Fruit fly (Drosophila melanogaster) whole organism, embryonic: ENCODE data around the gene CG31275.

ENCODE experiments used
- CG12236 ChIP-seq: fragments of 200-800 bp; sonication (Bioruptor generic); optimal IDR thresholded peaks from 2 replicates; lab custom pipeline; 2016; ENCODE audit warnings: missing biosample characterization, missing genetic modification characterization
- CG12391 ChIP-seq: fragments of 200-800 bp; sonication (Bioruptor generic); optimal IDR thresholded peaks from 3 replicates; lab custom pipeline; 2018; ENCODE audit warnings: missing biosample characterization, mild to moderate bottlenecking, missing genetic modification characterization, moderate library complexity
- CG13424 ChIP-seq: fragments of 200-800 bp; sonication (Bioruptor generic); optimal IDR thresholded peaks from 2 replicates; lab custom pipeline; 2019; ENCODE audit warnings: missing biosample characterization, mild to moderate bottlenecking, missing genetic modification characterization, moderate library complexity
- CG17328 ChIP-seq: fragments of 200-800 bp; sonication (Bioruptor generic); IDR thresholded peaks from 2 replicates; pipeline ENCODE4 v1.3.6; 2022; ENCODE audit warnings: missing biosample characterization, missing genetic modification characterization
- CG17359 ChIP-seq: fragments of 200-800 bp; sonication (Bioruptor generic); optimal IDR thresholded peaks from 3 replicates; lab custom pipeline; 2018; ENCODE audit warnings: missing biosample characterization, mild to moderate bottlenecking, missing genetic modification characterization, moderate library complexity
- CG18764 ChIP-seq: fragments of 200-800 bp; sonication (Bioruptor generic); optimal IDR thresholded peaks from 3 replicates; lab custom pipeline; 2016; ENCODE audit warnings: missing biosample characterization, missing genetic modification characterization
- CG2116 ChIP-seq: fragments of 200-800 bp; sonication (Bioruptor generic); optimal IDR thresholded peaks from 3 replicates; lab custom pipeline; 2018; ENCODE audit warnings: missing biosample characterization, mild to moderate bottlenecking, missing genetic modification characterization
- CG2120 ChIP-seq: fragments of 200-800 bp; sonication (Bioruptor generic); optimal IDR thresholded peaks from 3 replicates; lab custom pipeline; 2016; ENCODE audit warnings: missing biosample characterization, missing genetic modification characterization
- CG2712 ChIP-seq: fragments of 200-800 bp; optimal IDR thresholded peaks from 3 replicates; lab custom pipeline; 2019; ENCODE audit warnings: missing biosample characterization, mild to moderate bottlenecking, missing genetic modification characterization, moderate library complexity
- CG32772 ChIP-seq: fragments of 200-800 bp; sonication (Bioruptor generic); IDR thresholded peaks from 2 replicates; pipeline ENCODE4 v1.3.6; 2022; ENCODE audit warnings: missing biosample characterization, missing genetic modification characterization
- CG4820 ChIP-seq: fragments of 200-800 bp; sonication (Bioruptor generic); optimal IDR thresholded peaks from 3 replicates; lab custom pipeline; 2016; ENCODE audit warnings: missing biosample characterization, missing genetic modification characterization
- CG6254 ChIP-seq: fragments of 200-800 bp; sonication (Bioruptor generic); optimal IDR thresholded peaks from 3 replicates; lab custom pipeline; 2017; ENCODE audit warnings: mild to moderate bottlenecking, missing biosample characterization, missing genetic modification reagents, missing genetic modification characterization
- CG7357 ChIP-seq: fragments of 200-800 bp; sonication (Bioruptor generic); IDR thresholded peaks from 3 replicates; pipeline ENCODE4 v1.3.6; 2022; ENCODE audit warnings: missing biosample characterization, missing genetic modification characterization
- CG8281 ChIP-seq: fragments of 200-800 bp; sonication (Bioruptor generic); optimal IDR thresholded peaks from 2 replicates; lab custom pipeline; 2018; ENCODE audit warnings: missing biosample characterization, mild to moderate bottlenecking, missing genetic modification characterization, moderate library complexity
- Doc2 ChIP-seq: fragments of 200-800 bp; sonication (Bioruptor generic); IDR thresholded peaks from 2 replicates; pipeline ENCODE4 v1.3.6; 2022; ENCODE audit warnings: missing biosample characterization, missing genetic modification characterization
- Fer3 ChIP-seq: fragments of 200-800 bp; sonication (Bioruptor generic); optimal IDR thresholded peaks from 2 replicates; lab custom pipeline; 2018; ENCODE audit warnings: missing biosample characterization, mild to moderate bottlenecking, missing genetic modification characterization, moderate library complexity
- Gug ChIP-seq: fragments of 200-800 bp; sonication (Bioruptor generic); IDR thresholded peaks from 4 replicates; pipeline ENCODE4 v1.3.6; 2022; ENCODE audit warnings: missing biosample characterization, missing genetic modification characterization
- HLH4C ChIP-seq: fragments of 200-800 bp; sonication (Bioruptor generic); IDR thresholded peaks from 3 replicates; pipeline ENCODE4 v1.3.6; 2022; ENCODE audit warnings: missing biosample characterization, missing genetic modification characterization; ENCODE audit not compliant: partially characterized antibody
- Hr78 ChIP-seq, 2 experiments: fragments of 200-800 bp in 1 of 2; fragments of >200 bp in 1 of 2; sonication (Bioruptor generic) in 1 of 2; optimal IDR thresholded peaks; 2 replicates each; lab custom pipeline; 2017 to 2019; ENCODE audit warnings: missing biosample characterization in 2 of 2, missing genetic modification characterization in 2 of 2, mild to moderate bottlenecking in 1 of 2, moderate library complexity in 1 of 2
- Jarid2 ChIP-seq: fragments of 200-800 bp; sonication (Bioruptor generic); optimal IDR thresholded peaks from 3 replicates; lab custom pipeline; 2017; ENCODE audit warnings: mild to moderate bottlenecking, missing biosample characterization, missing genetic modification reagents, missing genetic modification characterization
- MTF-1 ChIP-seq: fragments of 200-800 bp; sonication (Bioruptor generic); optimal IDR thresholded peaks from 2 replicates; lab custom pipeline; 2018; ENCODE audit warnings: missing biosample characterization, mild to moderate bottlenecking, missing genetic modification characterization, borderline replicate concordance
- Meics ChIP-seq: fragments of 200-800 bp; sonication (Bioruptor generic); optimal IDR thresholded peaks from 2 replicates; lab custom pipeline; 2017; ENCODE audit warnings: missing biosample characterization, mild to moderate bottlenecking, missing genetic modification characterization
- PHDP ChIP-seq: fragments of 200-800 bp; sonication (Bioruptor generic); optimal IDR thresholded peaks from 3 replicates; lab custom pipeline; 2018; ENCODE audit warnings: missing biosample characterization, mild to moderate bottlenecking, missing genetic modification characterization, moderate library complexity
- Scr ChIP-seq: fragments of 200-800 bp; sonication (Bioruptor generic); IDR thresholded peaks from 2 replicates; pipeline ENCODE4 v1.3.6; 2022; ENCODE audit warnings: missing biosample characterization, missing genetic modification characterization; ENCODE audit not compliant: partially characterized antibody
- Taf1 ChIP-seq: fragments of 200-800 bp; sonication (Bioruptor generic); IDR thresholded peaks from 2 replicates; pipeline ENCODE4 v1.3.6; 2022; ENCODE audit warnings: missing biosample characterization, missing genetic modification characterization
- ac ChIP-seq: fragments of 200-800 bp; sonication (Bioruptor generic); optimal IDR thresholded peaks from 3 replicates; lab custom pipeline; 2017; ENCODE audit warnings: missing biosample characterization, mild to moderate bottlenecking, missing genetic modification characterization
- al ChIP-seq: fragments of 200-800 bp; sonication (Bioruptor generic); IDR thresholded peaks from 2 replicates; pipeline ENCODE4 v1.3.6; 2022; ENCODE audit warnings: missing biosample characterization, missing genetic modification characterization
- ash1 ChIP-seq: fragments of 200-800 bp; sonication (Bioruptor generic); optimal IDR thresholded peaks from 2 replicates; lab custom pipeline; 2018; ENCODE audit warnings: missing biosample characterization, mild to moderate bottlenecking, missing genetic modification characterization
- az2 ChIP-seq: fragments of 200-800 bp; sonication (Bioruptor generic); optimal IDR thresholded peaks from 3 replicates; lab custom pipeline; 2016; ENCODE audit warnings: missing biosample characterization, missing genetic modification characterization
- bsh ChIP-seq, 2 experiments: fragments of 200-800 bp; sonication (Bioruptor generic); optimal IDR thresholded peaks; 2 replicates each; lab custom pipeline; 2017 to 2018; ENCODE audit warnings: mild to moderate bottlenecking in 2 of 2, missing biosample characterization in 2 of 2, missing genetic modification characterization in 2 of 2, moderate library complexity in 1 of 2
- cad ChIP-seq: fragments of >200 bp; optimal IDR thresholded peaks from 2 replicates; lab custom pipeline; 2017; ENCODE audit warnings: missing biosample characterization, missing genetic modification characterization
- cg ChIP-seq: fragments of 200-800 bp; sonication (Bioruptor generic); optimal IDR thresholded peaks from 3 replicates; lab custom pipeline; 2019; ENCODE audit warnings: missing biosample characterization, mild to moderate bottlenecking, missing genetic modification characterization, moderate library complexity
- dimm ChIP-seq: fragments of 200-800 bp; sonication (Bioruptor generic); IDR thresholded peaks from 2 replicates; pipeline ENCODE4 v1.3.6; 2022; ENCODE audit warnings: missing biosample characterization, missing genetic modification characterization
- dmrt11E ChIP-seq: fragments of 200-800 bp; sonication (Bioruptor generic); optimal IDR thresholded peaks from 3 replicates; lab custom pipeline; 2018; ENCODE audit warnings: missing biosample characterization, mild to moderate bottlenecking, missing genetic modification characterization, moderate library complexity
- dysf ChIP-seq: fragments of 200-800 bp; sonication (Bioruptor generic); IDR thresholded peaks from 3 replicates; pipeline ENCODE4 v1.3.6; 2022; ENCODE audit warnings: missing biosample characterization, missing genetic modification characterization
- esg ChIP-seq: fragments of 200-800 bp; sonication (Bioruptor generic); conservative IDR thresholded peaks from 2 replicates; pipeline ENCODE4 v1.3.6; 2022; ENCODE audit warnings: missing biosample characterization, missing genetic modification characterization
- ewg ChIP-seq: fragments of 200-800 bp; sonication (Bioruptor generic); optimal IDR thresholded peaks from 3 replicates; lab custom pipeline; 2017; ENCODE audit warnings: mild to moderate bottlenecking, missing biosample characterization, missing genetic modification reagents, missing genetic modification characterization
- fd102C ChIP-seq: fragments of 200-800 bp; sonication (Bioruptor generic); optimal IDR thresholded peaks from 2 replicates; lab custom pipeline; 2018; ENCODE audit warnings: missing biosample characterization, mild to moderate bottlenecking, missing genetic modification characterization, moderate library complexity
- fd96Cb ChIP-seq: fragments of 200-800 bp; sonication (Bioruptor generic); optimal IDR thresholded peaks from 2 replicates; lab custom pipeline; 2018; ENCODE audit warnings: missing biosample characterization, mild to moderate bottlenecking, missing genetic modification characterization, moderate library complexity
- gcm ChIP-seq: fragments of 200-800 bp; sonication (Bioruptor generic); optimal IDR thresholded peaks from 2 replicates; lab custom pipeline; 2019; ENCODE audit warnings: missing biosample characterization, mild to moderate bottlenecking, missing genetic modification characterization, moderate library complexity
- gem ChIP-seq: fragments of 200-800 bp; sonication (Bioruptor generic); optimal IDR thresholded peaks from 2 replicates; lab custom pipeline; 2019; ENCODE audit warnings: missing biosample characterization, mild to moderate bottlenecking, missing genetic modification characterization, moderate library complexity
- gsb-n ChIP-seq: fragments of 200-800 bp; sonication (Bioruptor generic); optimal IDR thresholded peaks from 3 replicates; lab custom pipeline; 2018; ENCODE audit warnings: missing biosample characterization, mild to moderate bottlenecking, missing genetic modification characterization
- hth ChIP-seq: fragments of >200 bp; optimal IDR thresholded peaks from 2 replicates; lab custom pipeline; 2017; ENCODE audit warnings: inconsistent platforms
- otp ChIP-seq: fragments of 200-800 bp; sonication (Bioruptor generic); IDR thresholded peaks from 3 replicates; pipeline ENCODE4, ENCODE4 v1.3.6; 2022; ENCODE audit warnings: missing biosample characterization, missing genetic modification characterization
- pan ChIP-seq, 4 experiments: fragments of >200 bp in 3 of 4; fragments of 200-800 bp in 1 of 4; sonication (Bioruptor generic) in 1 of 4; optimal IDR thresholded peaks in 3 of 4; IDR thresholded peaks in 1 of 4; 2 replicates each; pipeline versions ENCODE4 v1.3.6 to Lab custom; 2017 to 2022; ENCODE audit warnings: missing biosample characterization in 2 of 4, missing genetic modification characterization in 2 of 4, mixed read lengths in 1 of 4
- pho ChIP-seq: fragments of 200-800 bp; sonication (Bioruptor generic); optimal IDR thresholded peaks from 2 replicates; lab custom pipeline; 2016; ENCODE audit warnings: missing biosample characterization, missing genetic modification characterization
- sug ChIP-seq: fragments of 200-800 bp; optimal IDR thresholded peaks from 2 replicates; lab custom pipeline; 2019; ENCODE audit warnings: missing biosample characterization, mild to moderate bottlenecking, missing genetic modification characterization, moderate library complexity

CG31275 gene

DNA sequence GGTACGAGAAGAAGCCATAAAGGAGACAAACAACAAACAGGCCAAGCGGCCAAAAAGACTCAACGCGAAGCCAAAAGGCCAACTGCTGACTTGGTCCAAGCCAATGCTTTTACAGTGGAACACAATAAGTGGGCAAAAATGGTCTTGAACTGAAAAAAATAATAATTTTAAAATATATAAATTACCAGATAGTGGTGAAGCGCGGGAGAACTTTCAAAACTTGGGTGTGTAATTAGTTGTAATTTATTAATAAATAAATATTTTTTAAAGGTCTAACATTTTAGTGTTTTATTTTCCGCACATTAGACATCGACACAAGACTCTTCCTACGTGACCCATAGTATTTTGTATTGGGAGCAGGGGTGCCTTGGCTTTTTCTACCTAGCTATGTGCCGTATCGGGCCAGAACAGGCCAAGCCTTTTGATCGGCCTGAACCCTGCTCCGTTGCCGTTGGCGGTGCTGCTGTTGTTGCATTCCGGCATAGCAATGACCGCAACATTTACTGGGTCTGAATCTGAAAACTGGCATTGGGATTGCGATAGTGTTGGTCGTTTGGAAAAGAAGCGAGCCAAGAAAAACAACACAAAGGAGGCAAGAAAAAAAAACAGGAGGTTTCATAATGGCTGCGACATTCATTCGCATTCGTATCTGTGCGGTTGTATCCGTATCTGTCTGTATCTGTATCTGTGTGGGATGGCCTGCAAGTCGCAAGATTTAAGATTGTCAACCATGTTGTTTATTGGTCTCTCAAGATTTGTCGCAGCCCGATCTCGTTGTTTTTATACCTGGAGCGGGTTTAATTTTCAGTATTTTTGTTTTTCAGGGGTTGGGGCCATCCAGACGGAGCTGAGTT lies 20.7 kb upstream of the CG31275 start (continued):
- TF ChIP-seq Scr (GFP tag; lab: Robert Waterston, UW) (no peak), PHDP (tag; lab: Kevin White, UChicago) (peak; percentile 14), esg (GFP tag; lab: Robert Waterston, UW) (peak; percentile 34), bsh (GFP tag; optimal IDR thresholded peaks at IDR 0.05; lab: Kevin White, UChicago) (peak in 1 of 2 experiments; percentile 73), HLH4C (GFP tag; lab: Robert Waterston, UW) (no peak), CG17359 (tag; lab: Kevin White, UChicago) (peak; percentile 44), CG2116 (no peak), CG6254 (GFP tag; lab: Kevin White, UChicago) (peak; percentile 70), gem (tag; lab: Kevin White, UChicago) (peak; percentile 77), CG7357 (peak; percentile 36; the same call in 1 of the 3 replicates), al (no peak), gcm (GFP tag; lab: Kevin White, UChicago) (peak; percentile 48), ash1 (GFP tag; lab: Kevin White, UChicago) (peak; percentile 3), CG12391 (tag; lab: Kevin White, UChicago) (peak; percentile 71), fd96Cb (tag; lab: Kevin White, UChicago) (peak; percentile 66), CG12236 (GFP tag; lab: Kevin White, UChicago) (no peak), dysf (0 out of 3 replicates have a peak, but pooled peaks have one; percentile 11), dimm (no peak), MTF-1 (peak; percentile 1), CG32772 (GFP tag; lab: Robert Waterston, UW) (peak; percentile 42), CG2712 (tag; lab: Kevin White, UChicago) (peak; percentile 88), hth (lab: Kevin White, UChicago) (no peak), Gug (GFP tag; lab: Robert Waterston, UW) (no peak), CG17328 (GFP tag; lab: Robert Waterston, UW) (0 out of 2 replicates have a peak, but pooled peaks have one; percentile 27), CG8281 (tag; lab: Kevin White, UChicago) (no peak), pho (GFP tag; lab: Kevin White, UChicago) (no peak), otp (GFP tag; lab: Robert Waterston, UW) (0 out of 3 replicates have a peak, but pooled peaks have one; percentile 29), Jarid2 (GFP tag; lab: Kevin White, UChicago) (peak; percentile 9), ewg (GFP tag; lab: Kevin White, UChicago) (no peak), CG4820 (GFP tag; lab: Kevin White, UChicago) (peak; percentile 22), Fer3 (tag; lab: Kevin White, UChicago) (peak; percentile 23), Meics (GFP tag; lab: Kevin White, UChicago) (peak; percentile 5), CG13424 (peak; percentile 61), CG18764 (GFP tag; lab: Kevin White, UChicago) (peak; percentile 7), pan (optimal IDR thresholded peaks at IDR 0.05; lab: Kevin White, UChicago) (no peak), pan (GFP tag; optimal IDR thresholded peaks at IDR 0.05 in 1 of 2, IDR thresholded peaks at IDR 0.05 in 1 of 2) (peak in 1 of 2 experiments; percentile 35), Taf1 (GFP tag; lab: Robert Waterston, UW) (no peak), cg (GFP tag; lab: Kevin White, UChicago) (peak; percentile 53), fd102C (GFP tag; lab: Kevin White, UChicago) (peak; percentile 20), gsb-n (peak; percentile 72), cad (GFP tag; lab: Kevin White, UChicago) (peak; percentile 41), dmrt11E (tag; lab: Kevin White, UChicago) (peak; percentile 86), CG2120 (GFP tag; lab: Kevin White, UChicago) (no peak), Doc2 (no peak), Hr78 (GFP tag; optimal IDR thresholded peaks at IDR 0.05; lab: Kevin White, UChicago) (peak in 1 of 2 experiments; percentile 12), sug (tag; lab: Kevin White, UChicago) (no peak), az2 (GFP tag; lab: Kevin White, UChicago) (peak; percentile 29), ac (peak; percentile 27)
